Worm (Caenorhabditis elegans) whole organism, L3 larva: ENCODE results near the gene idpc-2.

Experiments used
- R02D3.7 ChIP-seq: fragments of 150-350 bp; optimal IDR thresholded peaks from 2 replicates; lab custom pipeline; 2014; ENCODE audit warnings: missing biosample characterization, missing genetic modification characterization
- ZK546.5 ChIP-seq: sonication (generic microtip); optimal IDR thresholded peaks from 2 replicates; lab custom pipeline; 2017; ENCODE audit warnings: missing biosample characterization, missing genetic modification characterization
- aly-2 ChIP-seq: fragments of 150-350 bp; optimal IDR thresholded peaks from 2 replicates; lab custom pipeline; 2014; ENCODE audit warnings: missing biosample characterization, missing genetic modification characterization
- ama-1 ChIP-seq: fragments of 150-350 bp; optimal IDR thresholded peaks from 2 replicates; lab custom pipeline; 2018
- ceh-16 ChIP-seq: sonication (generic microtip); optimal IDR thresholded peaks from 2 replicates; lab custom pipeline; 2017; ENCODE audit warnings: missing biosample characterization, missing genetic modification characterization
- ceh-28 ChIP-seq: fragments of 150-350 bp; optimal IDR thresholded peaks from 2 replicates; lab custom pipeline; 2014; ENCODE audit warnings: missing biosample characterization, missing genetic modification reagents, missing genetic modification characterization
- ceh-82 ChIP-seq: fragments of 150-350 bp; optimal IDR thresholded peaks from 2 replicates; lab custom pipeline; 2014; ENCODE audit warnings: missing biosample characterization, missing genetic modification characterization
- egl-27 ChIP-seq: sonication (generic microtip); optimal IDR thresholded peaks from 4 replicates; lab custom pipeline; 2017; ENCODE audit warnings: missing biosample characterization, missing genetic modification reagents, missing genetic modification characterization
- egl-5 ChIP-seq: fragments of 150-350 bp; optimal IDR thresholded peaks from 2 replicates; lab custom pipeline; 2017; ENCODE audit warnings: missing biosample characterization, missing genetic modification reagents, missing genetic modification characterization, inconsistent platforms
- elt-1 ChIP-seq: fragments of 150-350 bp; optimal IDR thresholded peaks from 2 replicates; lab custom pipeline; 2014; ENCODE audit warnings: missing biosample characterization, missing genetic modification characterization
- elt-2 ChIP-seq: sonication (generic microtip); optimal IDR thresholded peaks from 2 replicates; lab custom pipeline; 2016; ENCODE audit warnings: missing genetic modification reagents, mild to moderate bottlenecking, missing genetic modification characterization, missing compliant biosample characterization
- elt-3 ChIP-seq, 3 experiments: fragments of 150-350 bp in 1 of 3; sonication (generic microtip) in 2 of 3; optimal IDR thresholded peaks; 2 replicates in 2 of 3; 4 replicates in 1 of 3; lab custom pipeline; 2014 to 2017; ENCODE audit warnings: missing biosample characterization in 3 of 3, missing genetic modification characterization in 3 of 3
- eor-1 ChIP-seq, 2 experiments: fragments of 150-350 bp; optimal IDR thresholded peaks; 2 replicates each; lab custom pipeline; 2014 to 2018; ENCODE audit warnings: missing biosample characterization in 2 of 2, missing genetic modification characterization in 2 of 2
- fkh-10 ChIP-seq: sonication (generic microtip); optimal IDR thresholded peaks from 2 replicates; lab custom pipeline; 2017; ENCODE audit warnings: missing biosample characterization, missing genetic modification reagents, missing genetic modification characterization
- fos-1 ChIP-seq: fragments of 150-350 bp; optimal IDR thresholded peaks from 2 replicates; lab custom pipeline; 2014; ENCODE audit warnings: missing biosample characterization, missing genetic modification characterization
- hmg-11 ChIP-seq: sonication (generic microtip); optimal IDR thresholded peaks from 2 replicates; lab custom pipeline; 2016; ENCODE audit warnings: missing genetic modification characterization, missing compliant biosample characterization
- jun-1 ChIP-seq: fragments of 150-350 bp; optimal IDR thresholded peaks from 2 replicates; lab custom pipeline; 2014; ENCODE audit warnings: missing biosample characterization, missing genetic modification reagents, missing genetic modification characterization
- lin-15B ChIP-seq: fragments of 150-350 bp; optimal IDR thresholded peaks from 2 replicates; lab custom pipeline; 2014; ENCODE audit warnings: missing biosample characterization, missing genetic modification characterization
- lin-39 ChIP-seq: fragments of 150-350 bp; optimal IDR thresholded peaks from 2 replicates; lab custom pipeline; 2018; ENCODE audit warnings: missing biosample characterization, missing genetic modification reagents, missing genetic modification characterization
- lsy-12 ChIP-seq: sonication (generic microtip); optimal IDR thresholded peaks from 2 replicates; lab custom pipeline; 2016; ENCODE audit warnings: mild to moderate bottlenecking, missing genetic modification characterization, missing compliant biosample characterization
- mdl-1 ChIP-seq: fragments of 150-350 bp; optimal IDR thresholded peaks from 2 replicates; lab custom pipeline; 2014; ENCODE audit warnings: missing biosample characterization, missing genetic modification characterization
- mml-1 ChIP-seq: fragments of 150-350 bp; sonication (generic microtip); optimal IDR thresholded peaks from 3 replicates; lab custom pipeline; 2014; ENCODE audit warnings: missing biosample characterization, missing genetic modification characterization
- nfya-1 ChIP-seq: sonication (generic microtip); optimal IDR thresholded peaks from 2 replicates; lab custom pipeline; 2017; ENCODE audit warnings: missing genetic modification characterization, mild to moderate bottlenecking, missing compliant biosample characterization, antibody characterized with exemption, moderate library complexity; ENCODE audit not compliant: insufficient read depth
- nhr-12 ChIP-seq: fragments of 150-350 bp; optimal IDR thresholded peaks from 2 replicates; lab custom pipeline; 2014; ENCODE audit warnings: missing biosample characterization, missing genetic modification characterization
- nhr-23 ChIP-seq: fragments of 150-350 bp; optimal IDR thresholded peaks from 2 replicates; lab custom pipeline; 2014; ENCODE audit warnings: missing biosample characterization, missing genetic modification reagents, missing genetic modification characterization
- nhr-25 ChIP-seq: sonication (generic microtip); optimal IDR thresholded peaks from 2 replicates; lab custom pipeline; 2017; ENCODE audit warnings: missing biosample characterization, missing genetic modification characterization
- nhr-28 ChIP-seq: fragments of 150-350 bp; optimal IDR thresholded peaks from 2 replicates; lab custom pipeline; 2014; ENCODE audit warnings: missing biosample characterization, missing genetic modification characterization
- nhr-43 ChIP-seq: sonication (generic microtip); optimal IDR thresholded peaks from 2 replicates; lab custom pipeline; 2016; ENCODE audit warnings: mild to moderate bottlenecking, missing genetic modification characterization, missing compliant biosample characterization; ENCODE audit not compliant: poor library complexity, severe bottlenecking
- nhr-67 ChIP-seq: fragments of 150-350 bp; optimal IDR thresholded peaks from 2 replicates; lab custom pipeline; 2014; ENCODE audit warnings: missing biosample characterization, missing genetic modification characterization
- nhr-76 ChIP-seq: fragments of 150-350 bp; sonication (generic microtip); optimal IDR thresholded peaks from 5 replicates; lab custom pipeline; 2014; ENCODE audit warnings: missing biosample characterization, missing genetic modification characterization
- nhr-77 ChIP-seq: fragments of 150-350 bp; optimal IDR thresholded peaks from 2 replicates; lab custom pipeline; 2014; ENCODE audit warnings: missing biosample characterization, missing genetic modification characterization
- pha-4 ChIP-seq: fragments of 150-350 bp; optimal IDR thresholded peaks from 2 replicates; lab custom pipeline; 2014; ENCODE audit warnings: missing biosample characterization, missing genetic modification reagents, missing genetic modification characterization
- pqm-1 ChIP-seq: fragments of 150-350 bp; optimal IDR thresholded peaks from 2 replicates; lab custom pipeline; 2017; ENCODE audit warnings: missing biosample characterization, missing genetic modification characterization, inconsistent platforms
- sea-2 ChIP-seq: fragments of 150-350 bp; sonication (generic microtip); optimal IDR thresholded peaks from 4 replicates; lab custom pipeline; 2014; ENCODE audit warnings: missing biosample characterization, missing genetic modification reagents, missing genetic modification characterization
- skn-1 ChIP-seq: fragments of 150-350 bp; optimal IDR thresholded peaks from 2 replicates; lab custom pipeline; 2014; ENCODE audit warnings: missing biosample characterization, missing genetic modification characterization
- snpc-4 ChIP-seq: fragments of 150-350 bp; optimal IDR thresholded peaks from 2 replicates; lab custom pipeline; 2014; ENCODE audit warnings: missing biosample characterization, missing genetic modification characterization
- tbx-2 ChIP-seq: sonication (generic microtip); optimal IDR thresholded peaks from 2 replicates; lab custom pipeline; 2016; ENCODE audit warnings: mild to moderate bottlenecking, missing genetic modification characterization, missing compliant biosample characterization
- unc-62 ChIP-seq: fragments of 150-350 bp; sonication (generic microtip); optimal IDR thresholded peaks from 4 replicates; lab custom pipeline; 2014; ENCODE audit warnings: missing biosample characterization, missing genetic modification reagents, missing genetic modification characterization
- zag-1 ChIP-seq: fragments of 150-350 bp; optimal IDR thresholded peaks from 2 replicates; lab custom pipeline; 2014; ENCODE audit warnings: missing biosample characterization, missing genetic modification characterization
- ztf-11 ChIP-seq: fragments of 150-350 bp; optimal IDR thresholded peaks from 2 replicates; lab custom pipeline; 2014; ENCODE audit warnings: missing biosample characterization, missing genetic modification characterization
- ztf-4 ChIP-seq: fragments of 150-350 bp; optimal IDR thresholded peaks from 2 replicates; lab custom pipeline; 2014; ENCODE audit warnings: missing biosample characterization, missing genetic modification characterization

idpc-2 gene

ce11 chrV:8661241-8661954 is 40.3 kb upstream of the idpc-2 start:
- TF ChIP-seq skn-1 (tag; lab: Kevin White, UChicago) (no peak), elt-2 (peak; percentile 99), jun-1 (peak; percentile 55), nhr-43 (tag; lab: Kevin White, UChicago) (peak; percentile 55), nhr-23 (peak; percentile 23), pha-4 (tag; lab: Kevin White, UChicago) (peak; percentile 63), lsy-12 (tag; lab: Kevin White, UChicago) (no peak), mml-1 (tag; lab: Kevin White, UChicago) (peak; percentile 7), lin-15B (no peak), nhr-67 (tag; lab: Kevin White, UChicago) (no peak), nhr-25 (tag; lab: Kevin White, UChicago) (peak; percentile 72), pqm-1 (peak; percentile 95)

ce11 chrV:8660475-8660874 is 39.4 kb upstream of the idpc-2 start:
- TF ChIP-seq ceh-16 (no peak), egl-27 (tag; lab: Kevin White, UChicago) (no peak), R02D3.7 (tag; lab: Kevin White, UChicago) (no peak), elt-2 (no peak), nhr-23 (peak; percentile 40), unc-62 (GFP tag; lab: Kevin White, UChicago) (no peak), aly-2 (no peak), nhr-25 (tag; lab: Kevin White, UChicago) (peak; percentile 52), nhr-67 (tag; lab: Kevin White, UChicago) (no peak), nhr-12 (tag; lab: Kevin White, UChicago) (no peak), jun-1 (no peak), mml-1 (tag; lab: Kevin White, UChicago) (no peak), egl-5 (no peak), pha-4 (tag; lab: Kevin White, UChicago) (no peak), pqm-1 (no peak), eor-1 (tag; optimal IDR thresholded peaks at IDR 0.05; lab: Kevin White, UChicago) (no peak), nfya-1 (tag; lab: Kevin White, UChicago) (no peak), nhr-77 (tag; lab: Kevin White, UChicago) (no peak), ceh-82 (no peak), zag-1 (tag; lab: Kevin White, UChicago) (no peak), nhr-76 (tag; lab: Kevin White, UChicago) (no peak), nhr-28 (no peak), nhr-43 (tag; lab: Kevin White, UChicago) (peak; percentile 60), fos-1 (no peak), lin-15B (no peak), fkh-10 (GFP tag; lab: Kevin White, UChicago) (no peak), mdl-1 (tag; lab: Kevin White, UChicago) (no peak), ceh-28 (tag; lab: Kevin White, UChicago) (no peak), elt-1 (peak; percentile 61)

ce11 chrV:8658577-8659362 is 37.7 kb upstream of the idpc-2 start:
- TF ChIP-seq sea-2 (no peak), zag-1 (tag; lab: Kevin White, UChicago) (no peak), eor-1 (tag; optimal IDR thresholded peaks at IDR 0.05; lab: Kevin White, UChicago) (no peak), nhr-12 (tag; lab: Kevin White, UChicago) (no peak), ceh-28 (tag; lab: Kevin White, UChicago) (no peak), fkh-10 (GFP tag; lab: Kevin White, UChicago) (no peak), snpc-4 (tag; lab: Kevin White, UChicago) (no peak), fos-1 (no peak), ceh-16 (no peak), mml-1 (tag; lab: Kevin White, UChicago) (no peak), pqm-1 (no peak), ama-1 (lab: Kevin White, UChicago) (no peak), ZK546.5 (tag; lab: Kevin White, UChicago) (no peak), lin-39 (peak; percentile 45), nfya-1 (tag; lab: Kevin White, UChicago) (peak; percentile 6), lin-15B (no peak), ztf-4 (tag; lab: Kevin White, UChicago) (no peak), hmg-11 (tag; lab: Kevin White, UChicago) (no peak), unc-62 (GFP tag; lab: Kevin White, UChicago) (peak; percentile 24), nhr-43 (tag; lab: Kevin White, UChicago) (peak; percentile 48), aly-2 (no peak), elt-1 (no peak), nhr-25 (tag; lab: Kevin White, UChicago) (no peak), tbx-2 (tag; lab: Kevin White, UChicago) (no peak), ztf-11 (tag; lab: Kevin White, UChicago) (no peak), nhr-28 (no peak), ceh-82 (no peak), pha-4 (tag; lab: Kevin White, UChicago) (peak; percentile 73), egl-5 (peak; percentile 51), egl-27 (tag; lab: Kevin White, UChicago) (no peak), elt-2 (no peak), elt-3 (tag; optimal IDR thresholded peaks at IDR 0.05; lab: Kevin White, UChicago) (no peak), nhr-23 (peak; percentile 25)
